Fruit fly (Drosophila melanogaster) whole organism, wandering third instar larva: Measurements from ENCODE around the gene VhaAC39-1.

Experiments used
- Hr78 ChIP-seq: fragments of >200 bp; optimal IDR thresholded peaks from 2 replicates; lab custom pipeline; 2017; ENCODE audit warnings: missing biosample characterization, missing genetic modification characterization
- Myc ChIP-seq: fragments of >200 bp; optimal IDR thresholded peaks from 2 replicates; lab custom pipeline; 2017
- OdsH ChIP-seq: fragments of 200-800 bp; sonication (Bioruptor generic); optimal IDR thresholded peaks from 2 replicates; lab custom pipeline; 2016; ENCODE audit warnings: missing biosample characterization, mild to moderate bottlenecking, missing genetic modification characterization
- br ChIP-seq: fragments of 200-800 bp; sonication (Bioruptor generic); optimal IDR thresholded peaks from 2 replicates; lab custom pipeline; 2016; ENCODE audit warnings: missing biosample characterization, missing genetic modification characterization
- h ChIP-seq: fragments of 200-800 bp; sonication (Bioruptor generic); optimal IDR thresholded peaks from 3 replicates; lab custom pipeline; 2016; ENCODE audit warnings: missing biosample characterization, mild to moderate bottlenecking, missing genetic modification characterization
- jim ChIP-seq: fragments of 175-275, 200-325 bp; sonication (Bioruptor generic); optimal IDR thresholded peaks from 2 replicates; lab custom pipeline; 2016; ENCODE audit warnings: missing biosample characterization, mild to moderate bottlenecking, missing genetic modification characterization
- pan ChIP-seq: fragments of >200 bp; optimal IDR thresholded peaks from 2 replicates; lab custom pipeline; 2017
- usp ChIP-seq: fragments of >200 bp; optimal IDR thresholded peaks from 2 replicates; lab custom pipeline; 2017; ENCODE audit warnings: missing biosample characterization, missing genetic modification characterization

DNA sequence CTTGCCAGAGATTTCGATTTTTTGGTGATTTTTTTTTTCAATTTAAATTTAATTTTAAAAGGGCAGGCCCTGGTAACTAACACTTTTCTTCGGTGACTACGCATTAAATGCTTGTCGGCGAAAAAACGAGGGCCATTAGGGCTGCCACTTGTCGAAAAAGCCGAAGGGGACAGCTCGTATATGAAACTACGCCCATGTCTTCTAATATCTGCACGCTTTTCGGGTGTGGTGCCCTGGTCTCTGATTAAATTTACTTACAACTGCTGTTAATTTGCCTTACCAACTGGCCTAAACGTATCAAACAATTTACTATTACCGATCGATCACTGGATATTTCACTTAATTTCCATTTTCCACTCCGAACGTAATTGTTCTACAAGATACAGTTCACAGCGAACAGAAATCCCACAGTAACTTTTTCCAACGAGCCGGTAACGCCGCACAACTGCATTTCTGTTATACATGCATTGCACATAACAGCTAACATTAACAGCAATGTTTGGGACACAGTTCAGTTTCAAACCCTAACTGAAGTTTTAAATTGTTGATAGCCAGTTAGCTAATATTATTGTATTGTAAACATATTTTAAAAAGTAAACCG is 18.1 kb upstream of the VhaAC39-1 start:
- TF ChIP-seq usp (GFP tag; lab: Kevin White, UChicago) (no peak), pan (lab: Kevin White, UChicago) (no peak), jim (GFP tag; lab: Kevin White, UChicago) (no peak), br (GFP tag; lab: Kevin White, UChicago) (peak; percentile 12), h (peak; percentile 43), OdsH (GFP tag; lab: Kevin White, UChicago) (peak; percentile 17), Hr78 (no peak), Myc (lab: Kevin White, UChicago) (peak; percentile 65)
